Fruit fly (Drosophila melanogaster): ENCODE measurements around the gene CG31522.

Gene CG31522

DNA sequence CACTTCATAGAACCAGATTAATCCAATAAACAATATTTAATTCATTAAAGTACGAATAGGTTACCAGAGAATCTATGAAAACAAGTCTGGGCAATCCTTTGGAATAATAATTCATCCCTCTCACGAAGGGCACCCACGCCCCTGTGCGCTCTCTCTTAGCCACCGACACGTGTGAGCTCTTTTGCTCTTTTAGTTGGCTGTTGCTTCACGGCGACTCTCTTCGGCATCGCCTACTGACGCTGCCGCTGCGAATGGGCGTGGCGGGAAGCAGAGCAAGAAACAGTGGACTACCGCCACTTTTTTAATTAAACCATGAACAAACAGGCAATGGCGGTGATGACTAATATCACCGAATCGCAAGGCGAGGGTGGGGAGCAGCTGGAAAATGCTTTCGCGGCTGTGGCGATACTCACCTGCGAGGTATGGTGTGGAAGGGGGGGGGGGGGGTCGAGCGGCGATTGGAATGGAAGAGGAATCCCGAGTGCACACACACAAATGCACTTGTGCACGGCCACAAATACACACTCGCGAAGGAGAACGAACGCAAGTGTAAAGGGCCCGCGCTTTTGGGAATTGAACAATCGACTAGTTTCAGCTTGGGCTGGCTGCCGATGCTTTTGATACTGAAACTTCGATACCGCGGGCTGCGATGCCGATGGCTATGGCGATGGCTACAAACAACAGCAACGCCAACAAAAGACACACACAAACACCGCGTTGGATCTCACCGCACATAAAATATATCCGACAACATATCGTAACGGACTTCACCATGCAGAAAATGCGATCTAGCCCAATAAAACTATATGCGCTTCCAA, 15.7 kb upstream of the CG31522 start:
- TF ChIP-seq CG17806 (tag; optimal IDR thresholded peaks at IDR 0.05) (peak; percentile 77), gl (tag; optimal IDR thresholded peaks at IDR 0.05) (peak; percentile 45), CG14655 (GFP tag; optimal IDR thresholded peaks at IDR 0.05) (no peak), CG12605 (GFP tag; IDR thresholded peaks at IDR 0.05) (peak; percentile 82), CG9948 (tag; optimal IDR thresholded peaks at IDR 0.05) (peak; percentile 70), fd96Ca (GFP tag; IDR thresholded peaks at IDR 0.05) (peak; percentile 80), D1 (tag; optimal IDR thresholded peaks at IDR 0.05) (peak; percentile 34), CG13204 (GFP tag; optimal IDR thresholded peaks at IDR 0.05) (peak; percentile 94), EcR (GFP tag; optimal IDR thresholded peaks at IDR 0.05) (peak; percentile 65), CG10348 (GFP tag; IDR thresholded peaks at IDR 0.05) (no peak), Snoo (tag; optimal IDR thresholded peaks at IDR 0.05) (peak; percentile 82), CG34367 (tag; optimal IDR thresholded peaks at IDR 0.05) (peak; percentile 74), CG8301 (tag; optimal IDR thresholded peaks at IDR 0.05) (peak; percentile 71), CG32121 (GFP tag; IDR thresholded peaks at IDR 0.05) (peak; percentile 64), rn (GFP tag; IDR thresholded peaks at IDR 0.05) (peak; percentile 56), Pif1A (GFP tag; optimal IDR thresholded peaks at IDR 0.05) (peak; percentile 92), CG8159 (tag; optimal IDR thresholded peaks at IDR 0.05) (peak; percentile 74), Ets98B (GFP tag; IDR thresholded peaks at IDR 0.05) (peak; percentile 83), CG15710 (tag; optimal IDR thresholded peaks at IDR 0.05) (peak; percentile 73), Pif1B (GFP tag; optimal IDR thresholded peaks at IDR 0.05) (peak; percentile 87), CG4496 (GFP tag; IDR thresholded peaks at IDR 0.05) (peak; percentile 89)

DNA sequence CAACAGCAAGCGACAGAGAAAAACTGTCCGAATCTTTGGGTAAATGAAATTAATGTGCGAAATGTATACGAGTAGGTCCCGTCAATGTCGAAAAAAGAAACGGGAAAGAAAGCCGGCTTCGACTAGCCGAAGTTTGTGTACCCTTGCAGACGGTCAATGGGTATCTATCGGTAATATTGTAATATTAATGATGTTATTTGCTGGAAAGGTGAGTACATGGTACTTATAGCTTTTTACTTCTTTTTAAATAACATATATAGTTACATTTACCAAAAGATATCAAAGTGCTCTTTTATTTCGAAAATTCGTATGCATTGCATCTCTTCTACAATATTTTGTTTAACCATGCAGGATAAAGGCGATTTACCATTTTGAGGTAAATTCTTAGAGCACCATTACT, 13.3 kb upstream of the CG31522 start:
- TF ChIP-seq Snoo (tag; optimal IDR thresholded peaks at IDR 0.05) = no peak
- TF ChIP-seq CG32121 (GFP tag; IDR thresholded peaks at IDR 0.05) = no peak
- TF ChIP-seq CG15710 (tag; optimal IDR thresholded peaks at IDR 0.05) = no peak
- no peak for TF ChIP-seq gl (tag; optimal IDR thresholded peaks at IDR 0.05)
- no peak for TF ChIP-seq CG8159 (tag; optimal IDR thresholded peaks at IDR 0.05)
- TF ChIP-seq CG14655 (GFP tag; optimal IDR thresholded peaks at IDR 0.05) = no peak
- TF ChIP-seq Pif1A (GFP tag; optimal IDR thresholded peaks at IDR 0.05) = no peak
- TF ChIP-seq EcR (GFP tag; optimal IDR thresholded peaks at IDR 0.05) = no peak
- TF ChIP-seq Pif1B (GFP tag; optimal IDR thresholded peaks at IDR 0.05) = no peak
- no peak for TF ChIP-seq CG12605 (GFP tag; IDR thresholded peaks at IDR 0.05)

DNA sequence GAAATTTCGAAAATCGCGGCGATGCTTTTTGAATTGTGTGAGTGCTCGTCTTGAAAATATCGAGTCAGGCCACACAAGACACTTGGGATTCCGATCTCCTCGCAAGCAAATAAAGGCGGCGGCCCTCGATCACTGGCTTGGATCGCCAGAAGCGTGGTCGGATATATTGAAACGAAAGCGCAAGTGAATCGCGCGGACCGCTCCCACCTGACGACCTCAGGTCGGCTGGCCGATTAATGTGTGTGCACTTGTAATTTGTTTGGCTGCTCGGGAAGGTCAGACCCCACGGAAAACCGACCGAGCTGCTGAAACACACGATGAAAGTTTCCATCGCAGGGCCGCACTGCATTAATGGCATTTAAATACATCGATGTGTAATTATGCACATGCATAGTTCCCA, 12.7 kb upstream of the CG31522 start:
- TF ChIP-seq Snoo (tag; optimal IDR thresholded peaks at IDR 0.05) (no peak), gl (tag; optimal IDR thresholded peaks at IDR 0.05) (no peak), CG17806 (tag; optimal IDR thresholded peaks at IDR 0.05) (no peak), CG9948 (tag; optimal IDR thresholded peaks at IDR 0.05) (no peak), Ets98B (GFP tag; IDR thresholded peaks at IDR 0.05) (no peak), CG13204 (GFP tag; optimal IDR thresholded peaks at IDR 0.05) (no peak), rn (GFP tag; IDR thresholded peaks at IDR 0.05) (no peak), CG34367 (tag; optimal IDR thresholded peaks at IDR 0.05) (no peak), Pif1B (GFP tag; optimal IDR thresholded peaks at IDR 0.05) (no peak), D1 (tag; optimal IDR thresholded peaks at IDR 0.05) (no peak), CG15710 (tag; optimal IDR thresholded peaks at IDR 0.05) (no peak), fd96Ca (GFP tag; IDR thresholded peaks at IDR 0.05) (no peak), CG8159 (tag; optimal IDR thresholded peaks at IDR 0.05) (no peak), EcR (GFP tag; optimal IDR thresholded peaks at IDR 0.05) (no peak), CG14655 (GFP tag; optimal IDR thresholded peaks at IDR 0.05) (no peak), Pif1A (GFP tag; optimal IDR thresholded peaks at IDR 0.05) (no peak)

DNA sequence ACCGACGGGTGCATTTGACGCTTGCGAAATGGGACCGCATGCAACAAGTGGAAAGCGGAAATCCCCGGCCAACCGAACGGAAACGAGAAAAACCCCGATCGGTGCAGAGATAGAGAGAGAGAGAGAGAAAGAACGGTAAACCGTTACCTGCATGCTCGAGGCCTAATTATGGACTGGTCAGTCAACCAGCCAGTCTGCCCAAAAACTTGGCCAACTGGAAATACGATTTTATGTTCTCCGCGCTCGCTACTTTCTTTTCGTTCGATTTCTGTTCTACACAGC, 10.0 kb upstream of the CG31522 start:
- TF ChIP-seq CG4496 (GFP tag; IDR thresholded peaks at IDR 0.05) = peak; percentile 44; the same call in 1 of the 3 replicates
- no peak for TF ChIP-seq CG8301 (tag; optimal IDR thresholded peaks at IDR 0.05)
- TF ChIP-seq CG9948 (tag; optimal IDR thresholded peaks at IDR 0.05) = no peak
- no peak for TF ChIP-seq CG10348 (GFP tag; IDR thresholded peaks at IDR 0.05)
- TF ChIP-seq fd96Ca (GFP tag; IDR thresholded peaks at IDR 0.05) = no peak
- no peak for TF ChIP-seq Ets98B (GFP tag; IDR thresholded peaks at IDR 0.05)

DNA sequence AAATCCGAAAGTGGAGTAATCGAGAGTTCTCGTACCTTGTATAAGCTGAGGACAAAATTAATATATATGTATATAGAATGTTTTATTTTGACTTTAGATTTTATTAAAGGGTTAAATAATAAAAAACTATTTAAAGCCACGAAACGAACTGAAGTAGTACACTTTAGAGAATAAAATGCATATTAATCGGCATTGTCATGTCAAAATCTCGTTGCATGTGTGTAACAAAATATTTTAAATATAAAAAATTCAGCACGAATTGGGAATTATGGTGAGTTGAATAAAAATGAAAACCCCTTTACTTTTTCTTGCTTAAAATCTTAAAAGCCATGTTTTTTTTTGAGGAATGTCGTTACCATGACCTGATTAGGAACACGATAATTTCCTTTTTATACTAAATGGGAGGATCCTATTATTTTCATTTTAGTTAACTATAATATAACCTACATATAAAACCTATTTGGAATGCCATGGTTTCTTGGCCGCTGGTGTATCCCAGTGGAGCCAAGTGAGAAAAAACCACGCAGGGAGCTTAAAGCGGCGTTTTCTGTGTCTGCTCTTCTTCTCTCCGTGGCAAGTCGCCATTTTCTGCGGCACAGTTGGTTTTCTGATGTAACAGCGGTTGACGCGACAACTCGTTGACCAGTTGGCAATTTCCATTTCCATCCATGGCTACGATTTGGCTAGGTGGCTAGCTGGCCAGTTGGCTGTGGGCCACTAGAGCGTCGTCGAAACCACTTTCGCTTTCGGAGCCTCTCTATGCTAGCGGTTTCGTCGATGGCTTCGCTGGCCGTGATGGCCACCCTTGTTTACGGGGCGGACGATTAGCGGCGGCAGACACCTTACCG, 9.4 kb upstream of the CG31522 start:
- TF ChIP-seq Ets98B (GFP tag; IDR thresholded peaks at IDR 0.05) (no peak; the same call in 1 of the 2 replicates), CG13204 (GFP tag; optimal IDR thresholded peaks at IDR 0.05) (peak; percentile 26), fd96Ca (GFP tag; IDR thresholded peaks at IDR 0.05) (0 out of 3 replicates have a peak, but pooled peaks have one; percentile 19)
